Fruit fly (Drosophila melanogaster) whole organism, pupa: ENCODE measurements around the gene escl.

Source experiments
- CG17806 ChIP-seq: fragments of 200-800 bp; sonication (Bioruptor generic); optimal IDR thresholded peaks from 2 replicates; lab custom pipeline; 2018; ENCODE audit warnings: missing biosample characterization, mild to moderate bottlenecking, missing genetic modification characterization, moderate library complexity
- CG32121 ChIP-seq: fragments of 200-800 bp; sonication (Bioruptor generic); IDR thresholded peaks from 2 replicates; pipeline ENCODE4 v1.3.6; 2022; ENCODE audit warnings: missing biosample characterization, missing genetic modification characterization
- CG4496 ChIP-seq: fragments of 200-800 bp; sonication (Bioruptor generic); IDR thresholded peaks from 3 replicates; pipeline ENCODE4 v1.3.6; 2022; ENCODE audit warnings: missing biosample characterization, missing genetic modification characterization
- CG8159 ChIP-seq: fragments of 200-800 bp; sonication (Bioruptor generic); optimal IDR thresholded peaks from 3 replicates; lab custom pipeline; 2018; ENCODE audit warnings: missing biosample characterization, mild to moderate bottlenecking, missing genetic modification characterization, moderate library complexity
- CG9948 ChIP-seq: fragments of 200-800 bp; sonication (Bioruptor generic); optimal IDR thresholded peaks from 2 replicates; lab custom pipeline; 2018; ENCODE audit warnings: missing biosample characterization, mild to moderate bottlenecking, missing genetic modification characterization, moderate library complexity
- EcR ChIP-seq: fragments of 200-800 bp; sonication (Bioruptor generic); optimal IDR thresholded peaks from 3 replicates; lab custom pipeline; 2019; ENCODE audit warnings: missing biosample characterization, missing genetic modification characterization, mild to moderate bottlenecking, moderate library complexity, missing genetic modification reagents
- Ets98B ChIP-seq: fragments of 200-800 bp; sonication (Bioruptor generic); IDR thresholded peaks from 2 replicates; pipeline ENCODE4 v1.3.6; 2022; ENCODE audit warnings: missing biosample characterization, missing genetic modification characterization
- gl ChIP-seq: fragments of 200-800 bp; sonication (Bioruptor generic); optimal IDR thresholded peaks from 2 replicates; lab custom pipeline; 2018; ENCODE audit warnings: missing biosample characterization, mild to moderate bottlenecking, missing genetic modification characterization
- rn ChIP-seq: fragments of 200-800 bp; sonication (Bioruptor generic); IDR thresholded peaks from 2 replicates; pipeline ENCODE4 v1.3.6; 2022; ENCODE audit warnings: missing biosample characterization, missing genetic modification characterization

- TF ChIP-seq CG9948 (tag; lab: Kevin White, UChicago) (no peak), CG4496 (GFP tag; lab: Robert Waterston, UW) (no peak), CG32121 (no peak), Ets98B (GFP tag; lab: Robert Waterston, UW) (no peak), CG17806 (tag; lab: Kevin White, UChicago) (no peak), EcR (GFP tag; lab: Kevin White, UChicago) (no peak), CG8159 (no peak), gl (tag; lab: Kevin White, UChicago) (no peak), rn (GFP tag; lab: Robert Waterston, UW) (no peak)
These were observed 49.8 kb downstream of the escl start, which contains the start of gene CG6766 for dm6 chr2L:12040510-12040909.
